Worm (Caenorhabditis elegans): Measurements from ENCODE around the gene nmy-3.

The nmy-3 gene

ce11 chrIV:9321039-9321851 is 47.0 kb downstream of the nmy-3 start, which contains the start of the genes F49C12.12 and vha-17:
F49C12.12 (minus strand) TSS chrIV:9321089.
vha-17 (plus strand) TSS chrIV:9321801.
- TF ChIP-seq ceh-28 (tag; optimal IDR thresholded peaks at IDR 0.05) (peak; percentile 38), lin-39 (tag; optimal IDR thresholded peaks at IDR 0.05) (no peak), nhr-237 (tag; optimal IDR thresholded peaks at IDR 0.05) (no peak), ceh-9 (tag; optimal IDR thresholded peaks at IDR 0.05) (no peak), nhr-12 (tag; optimal IDR thresholded peaks at IDR 0.05) (no peak), fkh-2 (tag; optimal IDR thresholded peaks at IDR 0.05) (no peak), fos-1 (tag; optimal IDR thresholded peaks at IDR 0.05) (no peak), nhr-23 (tag; optimal IDR thresholded peaks at IDR 0.05) (peak; percentile 9), nfya-1 (tag; optimal IDR thresholded peaks at IDR 0.05; ENCODE audit: insufficient read depth) (peak; percentile 54), lin-15B (tag; optimal IDR thresholded peaks at IDR 0.05) (peak; percentile 9), jun-1 (tag; optimal IDR thresholded peaks at IDR 0.05) (peak; percentile 1), nhr-11 (tag; optimal IDR thresholded peaks at IDR 0.05) (no peak), ceh-82 (tag; optimal IDR thresholded peaks at IDR 0.05) (no peak), nhr-25 (tag; optimal IDR thresholded peaks at IDR 0.05) (no peak), skn-1 (tag; optimal IDR thresholded peaks at IDR 0.05) (peak; percentile 5), snpc-4 (tag; optimal IDR thresholded peaks at IDR 0.05) (peak; percentile 29), hmg-11 (tag; optimal IDR thresholded peaks at IDR 0.05) (peak; percentile 0), ama-1 (optimal IDR thresholded peaks at IDR 0.05) (no peak), elt-2 (tag; optimal IDR thresholded peaks at IDR 0.05) (peak; percentile 43), elt-1 (tag; optimal IDR thresholded peaks at IDR 0.05) (no peak), nhr-43 (tag; optimal IDR thresholded peaks at IDR 0.05; ENCODE audit: poor library complexity, severe bottlenecking) (no peak), pha-4 (tag; optimal IDR thresholded peaks at IDR 0.05) (peak; percentile 22), unc-62 (GFP tag; optimal IDR thresholded peaks at IDR 0.05) (no peak), egl-5 (tag; optimal IDR thresholded peaks at IDR 0.05) (no peak), elt-3 (tag; optimal IDR thresholded peaks at IDR 0.05) (no peak)

DNA sequence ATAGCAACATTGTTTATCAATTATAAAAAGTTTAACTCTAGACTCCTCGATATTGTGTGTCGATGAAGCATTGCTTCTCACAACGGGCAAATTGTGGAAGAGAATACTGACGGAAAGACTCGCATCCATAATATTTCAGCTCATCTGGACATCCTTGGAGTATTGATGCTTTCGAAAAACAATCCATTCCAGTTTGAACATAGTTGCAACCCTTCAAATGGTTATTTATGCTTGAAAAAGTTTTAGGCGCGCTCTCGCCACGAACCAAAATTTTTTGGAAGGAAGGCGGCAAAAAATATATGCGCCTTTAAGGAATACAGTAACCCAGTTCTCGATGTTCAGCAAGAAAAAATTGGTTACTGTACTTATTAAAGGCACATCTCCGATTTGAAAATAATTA is 48.2 kb downstream of the nmy-3 start:
- TF ChIP-seq unc-62 (GFP tag; optimal IDR thresholded peaks at IDR 0.05) (no peak), ama-1 (optimal IDR thresholded peaks at IDR 0.05) (peak; percentile 58), nhr-43 (tag; optimal IDR thresholded peaks at IDR 0.05; ENCODE audit: poor library complexity, severe bottlenecking) (peak; percentile 43), ztf-11 (tag; optimal IDR thresholded peaks at IDR 0.05) (no peak), elt-2 (tag; optimal IDR thresholded peaks at IDR 0.05) (peak; percentile 20), tbx-2 (tag; optimal IDR thresholded peaks at IDR 0.05) (peak; percentile 2), R02D3.7 (tag; optimal IDR thresholded peaks at IDR 0.05) (no peak)

- no peak for TF ChIP-seq pha-4 (tag; optimal IDR thresholded peaks at IDR 0.05)
- peak; percentile 10 for TF ChIP-seq elt-2 (tag; optimal IDR thresholded peaks at IDR 0.05)
Observed at ce11 chrIV:9323989-9324506, 49.8 kb downstream of the nmy-3 start, which contains the start of the genes nspg-11 and F49C12.15. nspg-11 (minus strand) TSS chrIV:9324089. F49C12.15 (plus strand) TSS chrIV:9324456.

DNA sequence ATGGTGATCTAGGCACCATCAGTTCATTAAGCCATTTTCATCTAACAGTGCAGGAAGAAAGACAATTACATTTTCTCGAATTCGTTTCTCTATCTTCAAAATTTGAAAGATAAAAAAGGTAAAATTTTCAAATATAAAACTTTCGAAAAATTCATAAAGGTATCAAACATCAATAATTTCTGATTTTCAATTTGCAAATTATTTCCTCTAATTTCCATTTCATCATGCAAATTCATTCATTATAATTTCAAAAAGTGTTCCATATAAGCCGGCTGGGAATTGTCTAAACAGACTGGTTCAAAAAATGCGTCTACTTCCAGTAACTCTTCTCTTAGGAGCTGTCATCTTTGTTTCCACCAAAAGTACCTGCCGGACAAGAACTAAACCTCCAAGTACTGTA is 53.4 kb downstream of the nmy-3 start, which contains the start of gene clec-183:
Gene clec-183, plus strand, starts transcription at position 301 of the 400 bp plus-strand sequence.
- TF ChIP-seq nhr-28 (tag; optimal IDR thresholded peaks at IDR 0.05) (no peak), tbx-2 (tag; optimal IDR thresholded peaks at IDR 0.05) (no peak), nhr-12 (tag; optimal IDR thresholded peaks at IDR 0.05) (no peak), elt-2 (tag; optimal IDR thresholded peaks at IDR 0.05) (no peak), nhr-43 (tag; optimal IDR thresholded peaks at IDR 0.05; ENCODE audit: poor library complexity, severe bottlenecking) (no peak), snpc-4 (tag; optimal IDR thresholded peaks at IDR 0.05) (no peak), ceh-16 (tag; optimal IDR thresholded peaks at IDR 0.05) (no peak), mml-1 (tag; optimal IDR thresholded peaks at IDR 0.05) (no peak), nhr-25 (tag; optimal IDR thresholded peaks at IDR 0.05) (no peak), fkh-10 (GFP tag; optimal IDR thresholded peaks at IDR 0.05) (no peak)

ce11 chrIV:9330755-9331154 is 56.5 kb downstream of the nmy-3 start, which contains the start of gene nspg-7.1:
nspg-7.1 (minus strand) TSS chrIV:9330855.
- TF ChIP-seq ceh-9 (tag; optimal IDR thresholded peaks at IDR 0.05) (no peak), tbx-2 (tag; optimal IDR thresholded peaks at IDR 0.05) (no peak), nhr-77 (tag; optimal IDR thresholded peaks at IDR 0.05) (no peak), nhr-12 (tag; optimal IDR thresholded peaks at IDR 0.05) (no peak), ama-1 (optimal IDR thresholded peaks at IDR 0.05) (no peak), nhr-67 (tag; optimal IDR thresholded peaks at IDR 0.05) (no peak), lin-39 (tag; optimal IDR thresholded peaks at IDR 0.05) (no peak), unc-39 (tag; optimal IDR thresholded peaks at IDR 0.05) (no peak), fkh-10 (GFP tag; optimal IDR thresholded peaks at IDR 0.05) (no peak), ztf-11 (tag; optimal IDR thresholded peaks at IDR 0.05) (no peak)
